Worm (Caenorhabditis elegans) whole organism, L1 larva: Measurements from ENCODE around the gene coa-7.

ENCODE experiments used
- ama-1 ChIP-seq: fragments of 150-350 bp; optimal IDR thresholded peaks from 2 replicates; lab custom pipeline; 2014
- fkh-10 ChIP-seq: sonication (generic microtip); optimal IDR thresholded peaks from 2 replicates; lab custom pipeline; 2017; ENCODE audit warnings: missing biosample characterization, missing genetic modification reagents, missing genetic modification characterization
- fos-1 ChIP-seq: fragments of 150-350 bp; optimal IDR thresholded peaks from 2 replicates; lab custom pipeline; 2014; ENCODE audit warnings: missing biosample characterization, missing genetic modification characterization
- lin-15B ChIP-seq: fragments of 150-350 bp; sonication (generic microtip); optimal IDR thresholded peaks from 3 replicates; lab custom pipeline; 2014; ENCODE audit warnings: missing biosample characterization, missing genetic modification characterization
- lsy-2 ChIP-seq, 2 experiments: fragments of 150-350 bp; optimal IDR thresholded peaks; 2 replicates each; lab custom pipeline; 2014; ENCODE audit warnings: missing biosample characterization in 2 of 2, missing genetic modification characterization in 2 of 2
- mdl-1 ChIP-seq, 2 experiments: fragments of 150-350 bp; optimal IDR thresholded peaks; 2 replicates each; lab custom pipeline; 2014 to 2017; ENCODE audit warnings: missing biosample characterization in 2 of 2, missing genetic modification characterization in 2 of 2, inconsistent platforms in 1 of 2

- TF ChIP-seq ama-1 (no peak), lin-15B (no peak), fkh-10 (GFP tag; lab: Kevin White, UChicago) (no peak), lsy-2 (tag; optimal IDR thresholded peaks at IDR 0.05; lab: Kevin White, UChicago) (no peak), mdl-1 (tag; optimal IDR thresholded peaks at IDR 0.05; lab: Kevin White, UChicago) (no peak), fos-1 (no peak)
Observed at ce11 chrII:11627904-11628303, 23.0 kb downstream of the coa-7 start.
